Fruit fly (Drosophila melanogaster): Measurements from ENCODE around the gene dan.

Gene dan

DNA sequence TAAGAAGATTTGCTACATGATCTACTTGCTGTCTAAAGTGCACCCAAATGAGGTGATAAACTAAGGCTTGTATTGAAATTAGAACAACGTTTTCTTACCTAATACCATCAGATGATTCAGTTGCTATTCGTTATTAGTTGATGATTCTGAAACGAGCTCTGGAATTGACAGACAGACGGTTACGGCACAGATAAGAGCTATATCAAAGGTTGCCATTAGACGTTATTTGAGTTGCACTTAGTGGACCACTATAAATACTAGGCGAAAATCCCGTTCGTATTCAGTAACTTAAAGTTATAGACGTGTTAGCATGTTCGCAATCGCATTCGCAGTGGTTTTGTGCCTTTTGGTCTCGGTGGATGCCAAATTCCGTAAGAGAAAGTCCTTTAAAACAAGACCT, 55.7 kb downstream of the dan start, which contains the start of gene to:
to (plus strand) TSS at position 301 of the 400 bp plus-strand sequence.
- no peak for TF ChIP-seq CG33213 (GFP tag; optimal IDR thresholded peaks at IDR 0.05)
- TF ChIP-seq emc (GFP tag; optimal IDR thresholded peaks at IDR 0.05): no peak
- TF ChIP-seq Jarid2 (GFP tag; optimal IDR thresholded peaks at IDR 0.05): no peak
- TF ChIP-seq Adf1 (GFP tag; IDR thresholded peaks at IDR 0.05): no peak
- TF ChIP-seq kah (GFP tag; optimal IDR thresholded peaks at IDR 0.05): no peak

- TF ChIP-seq CG15269 (tag; optimal IDR thresholded peaks at IDR 0.05) (no peak), CG7745 (tag; optimal IDR thresholded peaks at IDR 0.05) (no peak), Six4 (GFP tag; optimal IDR thresholded peaks at IDR 0.05) (no peak), chinmo (GFP tag; IDR thresholded peaks at IDR 0.05; ENCODE audit: partially characterized antibody) (no peak), usp (GFP tag; optimal IDR thresholded peaks at IDR 0.05) (no peak), Atf-2 (GFP tag; optimal IDR thresholded peaks at IDR 0.05) (no peak), CG11398 (GFP tag; optimal IDR thresholded peaks at IDR 0.05) (no peak), CG11093 (GFP tag; IDR thresholded peaks at IDR 0.05) (no peak), CG12744 (GFP tag; optimal IDR thresholded peaks at IDR 0.05) (no peak), Lpt (GFP tag; optimal IDR thresholded peaks at IDR 0.05) (no peak), mirr (GFP tag; optimal IDR thresholded peaks at IDR 0.05) (no peak), Hr78 (GFP tag; optimal IDR thresholded peaks at IDR 0.05) (no peak), CG11504 (tag; optimal IDR thresholded peaks at IDR 0.05) (no peak), dmrt99B (tag; optimal IDR thresholded peaks at IDR 0.05) (no peak), Sin3A (optimal IDR thresholded peaks at IDR 0.05) (no peak), CG6272 (GFP tag; IDR thresholded peaks at IDR 0.05) (no peak), Oli (tag; optimal IDR thresholded peaks at IDR 0.05) (no peak)
Observed at dm6 chr3R:25241507-25242070, 57.4 kb downstream of the dan start, which contains the start of gene CG11854. Gene CG11854 (plus strand): TSS chr3R:25242020.

Measured in whole organism, embryonic.